Worm (Caenorhabditis elegans): ENCODE measurements around the gene T22G5.3.

Gene T22G5.3

ce11 chrV:13892457-13893375 lies 12.0 kb downstream of the T22G5.3 start, which contains the start of gene sptl-3 (continued):
- TF ChIP-seq dmd-9 (GFP tag; IDR thresholded peaks at IDR 0.05) (no peak), nhr-111 (GFP tag; optimal IDR thresholded peaks at IDR 0.05) (no peak), ztf-11 (tag; optimal IDR thresholded peaks at IDR 0.05) (no peak), set-16 (GFP tag; IDR thresholded peaks at IDR 0.05) (no peak), mxl-2 (GFP tag; conservative IDR thresholded peaks at IDR 0.05) (no peak), hmg-1.1 (GFP tag; IDR thresholded peaks at IDR 0.05) (0 out of 2 replicates have a peak, but pooled peaks have one; percentile 42), lin-29 (GFP tag; IDR thresholded peaks at IDR 0.05) (no peak), pha-4 (GFP tag; IDR thresholded peaks at IDR 0.05) (no peak), pha-4 (tag; optimal IDR thresholded peaks at IDR 0.05) (no peak), tag-97 (GFP tag; IDR thresholded peaks at IDR 0.05) (no peak), mdl-1 (tag; optimal IDR thresholded peaks at IDR 0.05) (peak in 1 of 2 experiments; percentile 84), duxl-1 (tag; optimal IDR thresholded peaks at IDR 0.05; ENCODE audit: poor library complexity) (no peak), Y75B8A.6 (GFP tag; IDR thresholded peaks at IDR 0.05) (no peak), nhr-48 (tag; optimal IDR thresholded peaks at IDR 0.05) (peak; percentile 59), ztf-7 (tag; optimal IDR thresholded peaks at IDR 0.05) (no peak), Y5F2A.4 (GFP tag; optimal IDR thresholded peaks at IDR 0.05) (no peak), nhr-237 (tag; optimal IDR thresholded peaks at IDR 0.05) (no peak), mes-2 (tag; optimal IDR thresholded peaks at IDR 0.05; ENCODE audit: poor library complexity, severe bottlenecking) (no peak), ceh-82 (tag; optimal IDR thresholded peaks at IDR 0.05) (no peak), lin-13 (GFP tag; optimal IDR thresholded peaks at IDR 0.05) (no peak)

ce11 chrV:13893583-13893982 lies 12.9 kb downstream of the T22G5.3 start:
- TF ChIP-seq duxl-1 (tag; optimal IDR thresholded peaks at IDR 0.05; ENCODE audit: poor library complexity) (peak; percentile 6), tra-1 (GFP tag; IDR thresholded peaks at IDR 0.05) (0 out of 2 replicates have a peak, but pooled peaks have one; percentile 10), dve-1 (tag; optimal IDR thresholded peaks at IDR 0.05; ENCODE audit: insufficient read depth) (peak; percentile 53), nhr-6 (tag; optimal IDR thresholded peaks at IDR 0.05) (peak; percentile 12), snpc-1.2 (GFP tag; IDR thresholded peaks at IDR 0.05) (no peak), hlh-30 (tag; optimal IDR thresholded peaks at IDR 0.05; ENCODE audit: insufficient read depth) (no peak), mxl-3 (GFP tag; optimal IDR thresholded peaks at IDR 0.05) (no peak), dmd-6 (GFP tag; IDR thresholded peaks at IDR 0.05) (peak; percentile 87), nhr-48 (tag; optimal IDR thresholded peaks at IDR 0.05) (no peak), aha-1 (tag) (peak; percentile 75), zfp-3 (GFP tag; conservative IDR thresholded peaks at IDR 0.05) (no peak), lin-29 (GFP tag; IDR thresholded peaks at IDR 0.05) (no peak), hlh-11 (tag; optimal IDR thresholded peaks at IDR 0.05) (peak; percentile 62), pqm-1 (tag; optimal IDR thresholded peaks at IDR 0.05) (peak; percentile 88), lin-38 (GFP tag; IDR thresholded peaks at IDR 0.05) (no peak), ZK546.5 (tag; optimal IDR thresholded peaks at IDR 0.05) (no peak), lin-1 (GFP tag; IDR thresholded peaks at IDR 0.05) (peak; percentile 80), spr-3 (GFP tag; optimal IDR thresholded peaks at IDR 0.05) (no peak), F44E2.7 (GFP tag; IDR thresholded peaks at IDR 0.05) (no peak), nhr-77 (tag; optimal IDR thresholded peaks at IDR 0.05) (peak; percentile 61), nhr-28 (tag; optimal IDR thresholded peaks at IDR 0.05) (peak; percentile 65), php-3 (GFP tag; IDR thresholded peaks at IDR 0.05) (peak; percentile 86), ztf-11 (tag; optimal IDR thresholded peaks at IDR 0.05) (no peak)
